Fruit fly (Drosophila melanogaster) whole organism, adult: ENCODE data around the gene Rab3-GAP.

ENCODE experiments used
- CG33017 ChIP-seq: fragments of 200-800 bp; sonication (Bioruptor generic); optimal IDR thresholded peaks from 2 replicates; lab custom pipeline; 2018; ENCODE audit warnings: missing biosample characterization, mild to moderate bottlenecking, missing genetic modification characterization, moderate library complexity
- Clk ChIP-seq: fragments of 200-800 bp; sonication (Bioruptor generic); optimal IDR thresholded peaks from 2 replicates; lab custom pipeline; 2017; ENCODE audit warnings: missing biosample characterization, missing genetic modification characterization
- cic ChIP-seq: fragments of 200-800 bp; sonication (Bioruptor generic); optimal IDR thresholded peaks from 2 replicates; lab custom pipeline; 2017; ENCODE audit warnings: missing biosample characterization, mild to moderate bottlenecking, missing genetic modification characterization, moderate library complexity
- kay ChIP-seq: fragments of 200-800 bp; sonication (Bioruptor generic); peaks from one replicate; lab custom pipeline; 2016; ENCODE audit warnings: missing biosample characterization, missing genetic modification characterization, borderline replicate concordance
- pad ChIP-seq: fragments of 200-800 bp; sonication (Bioruptor generic); optimal IDR thresholded peaks from 3 replicates; lab custom pipeline; 2017; ENCODE audit warnings: missing biosample characterization, missing genetic modification characterization, mild to moderate bottlenecking, moderate library complexity, missing genetic modification reagents

DNA sequence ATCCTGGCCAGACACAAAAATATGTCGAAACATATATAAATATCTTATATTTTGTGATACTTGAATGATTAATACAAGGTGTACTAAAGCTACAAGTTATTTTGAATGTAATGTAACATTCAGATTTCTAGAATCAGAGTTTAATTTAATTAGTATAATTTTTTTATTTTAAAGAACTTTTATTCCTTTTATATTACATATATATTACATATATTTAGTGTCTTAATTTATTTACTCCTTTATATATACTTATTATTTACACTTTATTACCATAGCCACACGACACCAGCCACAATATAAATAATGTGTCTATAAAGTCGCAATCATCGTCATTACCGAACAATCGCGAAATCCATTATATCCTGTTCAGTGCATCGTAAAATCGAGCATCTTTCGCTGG is 28.5 kb upstream of the Rab3-GAP start, which contains the start of gene Pex19:
- TF ChIP-seq Clk (GFP tag; lab: Kevin White, UChicago) (no peak), pad (GFP tag; lab: Kevin White, UChicago) (no peak), kay (GFP tag; lab: Kevin White, UChicago) (no peak), CG33017 (no peak), cic (no peak)
